Worm (Caenorhabditis elegans) whole organism, midembryonic: ENCODE results near the gene Y73B3A.20.
"Not testable (repeated sequence)": the region's sequence is repeated elsewhere in the genome, so short reads cannot be mapped to it uniquely, and the experiment has no call there.

Experiments
- T22C8.4 ChIP-seq: fragments of 200-800 bp; sonication (Bioruptor generic); IDR thresholded peaks from 2 replicates; pipeline ENCODE4 v1.3.6; 2022; ENCODE audit warnings: missing genetic modification characterization, missing compliant biosample characterization
- cog-1 ChIP-seq: sonication (generic microtip); optimal IDR thresholded peaks from 2 replicates; lab custom pipeline; 2016; ENCODE audit warnings: missing genetic modification characterization, missing compliant biosample characterization
- flt-1 ChIP-seq: fragments of 200-800 bp; sonication (Bioruptor generic); IDR thresholded peaks from 2 replicates; pipeline ENCODE4 v1.3.6; 2022; ENCODE audit warnings: missing genetic modification characterization, missing compliant biosample characterization
- klf-2 ChIP-seq: fragments of 200-800 bp; sonication (Bioruptor generic); conservative IDR thresholded peaks from 2 replicates; pipeline ENCODE4 v1.3.6; 2022; ENCODE audit warnings: missing genetic modification reagents, missing genetic modification characterization, missing compliant biosample characterization
- med-1 ChIP-seq: sonication (generic microtip); optimal IDR thresholded peaks from 2 replicates; lab custom pipeline; 2017; ENCODE audit warnings: missing genetic modification characterization, mild to moderate bottlenecking, missing compliant biosample characterization, antibody characterized with exemption, missing genetic modification reagents; ENCODE audit not compliant: insufficient read depth
- ref-1 ChIP-seq: fragments of 200-800 bp; sonication (Bioruptor generic); conservative IDR thresholded peaks from 2 replicates; pipeline ENCODE4 v1.3.6; 2022; ENCODE audit warnings: missing genetic modification reagents, missing genetic modification characterization, missing compliant biosample characterization
- tab-1 ChIP-seq: fragments of 200-800 bp; sonication (Bioruptor generic); IDR thresholded peaks from 2 replicates; pipeline ENCODE4 v1.3.6; 2022; ENCODE audit warnings: missing genetic modification characterization, missing compliant biosample characterization
- ztf-23 ChIP-seq: fragments of 200-800 bp; sonication (Bioruptor generic); IDR thresholded peaks from 2 replicates; pipeline ENCODE4 v1.3.6; 2022; ENCODE audit warnings: missing genetic modification reagents, missing genetic modification characterization, missing compliant biosample characterization
- ztf-29 ChIP-seq: fragments of 200-800 bp; sonication (Bioruptor generic); IDR thresholded peaks from 2 replicates; pipeline ENCODE4 v1.3.6; 2022; ENCODE audit warnings: missing genetic modification reagents, missing genetic modification characterization, missing compliant biosample characterization

Y73B3A.20 gene

ce11 chrX:47484-47883 is at the start of gene Y73B3A.20:
Y73B3A.20 (plus strand) TSS chrX:47690.
- not testable (repeated sequence) for TF ChIP-seq T22C8.4 (GFP tag; lab: Robert Waterston, UW); med-1 (GFP tag; lab: Kevin White, UChicago); klf-2

DNA sequence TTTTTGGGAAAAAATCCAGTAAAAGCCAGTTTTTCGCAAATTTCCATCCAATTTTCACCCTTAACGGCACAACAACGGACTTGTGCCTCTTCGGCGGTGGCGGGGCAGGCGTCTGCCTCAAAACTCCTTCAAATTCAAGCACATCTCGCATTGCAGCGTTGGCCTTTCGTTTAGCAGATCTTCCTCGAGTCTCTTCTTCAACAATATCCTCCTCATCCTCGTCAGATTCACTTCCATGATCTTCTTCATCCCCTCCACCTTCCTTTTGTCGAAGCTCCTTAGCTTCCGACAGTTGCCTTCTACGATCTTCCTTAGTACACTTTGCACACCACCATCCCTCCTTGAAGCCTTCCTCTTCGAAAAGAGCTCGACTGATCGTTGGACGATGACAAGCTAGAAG is 38.6 kb upstream of the Y73B3A.20 start:
- TF ChIP-seq tab-1 (GFP tag; lab: Robert Waterston, UW) (0 out of 2 replicates have a peak, but pooled peaks have one; percentile 50), klf-2 (peak; percentile 45; the same call in 1 of the 2 replicates), ztf-23 (peak; percentile 70; the same call in 1 of the 2 replicates)

DNA sequence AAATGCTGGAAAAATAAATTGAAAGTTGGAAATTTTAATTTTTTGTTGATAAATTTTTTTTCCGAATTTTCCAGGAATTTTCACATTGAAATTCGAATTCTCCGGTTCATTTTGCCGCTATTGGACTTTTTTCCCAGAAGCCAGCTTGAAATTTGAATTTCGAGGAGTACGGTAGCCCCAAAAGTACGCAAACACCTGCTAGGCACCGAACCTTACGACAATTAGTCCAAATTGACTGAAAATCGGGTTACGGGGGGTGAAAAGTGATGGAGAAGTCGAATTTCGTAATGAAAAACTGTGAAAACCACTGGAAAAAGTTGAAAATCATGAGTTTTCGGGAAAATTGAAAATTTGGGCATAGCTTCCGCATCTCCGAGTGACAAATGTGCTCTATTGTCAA is 37.3 kb upstream of the Y73B3A.20 start:
- peak; percentile 64; the same call in 1 of the 2 replicates for TF ChIP-seq tab-1 (GFP tag; lab: Robert Waterston, UW)
- TF ChIP-seq ztf-29 (GFP tag; lab: Robert Waterston, UW) = no peak

DNA sequence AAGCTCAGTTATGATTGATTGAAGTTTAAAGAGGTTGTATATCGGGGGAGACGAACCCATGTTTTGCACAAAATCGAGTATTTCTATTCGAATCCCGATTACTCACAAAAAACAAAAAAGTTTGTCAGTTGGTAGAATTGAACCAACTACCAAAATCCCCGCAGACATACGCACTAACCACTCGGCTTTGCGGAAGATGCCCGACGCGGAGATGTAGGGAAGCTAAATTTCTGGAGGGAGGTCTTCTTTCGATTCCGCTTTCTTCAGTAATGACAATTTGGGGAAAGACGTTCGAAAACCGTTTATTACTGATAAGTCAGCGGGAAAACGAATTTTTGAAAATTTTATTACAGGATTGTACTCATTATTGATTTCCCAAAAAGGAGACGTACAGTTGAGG is 17.3 kb upstream of the Y73B3A.20 start:
- TF ChIP-seq ztf-23 = peak; percentile 58; the same call in 1 of the 2 replicates

DNA sequence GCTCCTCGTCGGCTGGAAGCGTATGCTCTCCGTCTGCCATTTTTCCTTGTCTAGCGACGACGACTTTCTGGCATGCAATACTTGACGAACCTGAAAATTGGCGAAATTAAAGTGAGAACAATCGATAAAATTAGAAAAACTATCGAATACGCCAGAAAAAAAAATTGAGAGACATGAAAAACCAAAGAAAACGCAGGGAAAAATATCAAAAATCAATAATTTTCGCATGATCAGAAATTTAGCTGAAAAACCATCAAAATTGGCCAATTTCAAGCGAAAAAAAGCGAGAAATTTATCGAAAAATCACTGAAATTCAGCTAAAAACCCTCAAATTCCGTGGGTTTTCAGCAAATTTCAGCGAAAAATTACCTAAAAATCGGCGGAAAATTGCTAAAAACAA is 657 bp upstream of the Y73B3A.20 start, which contains the start of gene Y73B3A.1:
Y73B3A.1 (minus strand) TSS at position 101 of the 400 bp plus-strand sequence.
- TF ChIP-seq flt-1 (GFP tag; lab: Robert Waterston, UW); cog-1 (tag; lab: Kevin White, UChicago); med-1 (GFP tag; lab: Kevin White, UChicago): not testable (repeated sequence)

ce11 chrX:84602-85001 is 37.1 kb downstream of the Y73B3A.20 start:
- peak; percentile 52; the same call in 1 of the 2 replicates for TF ChIP-seq T22C8.4 (GFP tag; lab: Robert Waterston, UW)
- TF ChIP-seq flt-1 (GFP tag; lab: Robert Waterston, UW) = no peak

DNA sequence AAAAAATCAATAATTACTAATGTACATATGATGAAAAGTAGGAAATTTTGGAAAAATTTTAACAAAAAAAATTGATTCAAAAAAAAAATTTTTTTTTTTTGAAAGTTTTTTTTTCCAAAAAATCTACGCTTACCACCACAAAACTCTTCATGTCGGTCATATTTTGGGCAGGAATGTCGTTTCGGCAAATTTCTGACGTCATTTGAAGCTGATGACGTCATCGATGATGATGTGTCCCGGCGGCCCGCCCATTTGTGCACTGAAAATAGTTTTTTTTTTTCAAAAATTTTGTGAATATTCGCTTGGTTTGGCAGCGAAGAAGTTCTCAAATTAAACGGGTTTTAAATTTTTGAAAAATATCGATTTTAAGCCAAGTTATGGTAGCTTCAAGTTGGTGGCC is 41.4 kb downstream of the Y73B3A.20 start:
- TF ChIP-seq med-1 (GFP tag; lab: Kevin White, UChicago) (no peak), cog-1 (tag; lab: Kevin White, UChicago) (no peak), tab-1 (GFP tag; lab: Robert Waterston, UW) (no peak), flt-1 (GFP tag; lab: Robert Waterston, UW) (no peak), ref-1 (GFP tag; lab: Robert Waterston, UW) (no peak)

DNA sequence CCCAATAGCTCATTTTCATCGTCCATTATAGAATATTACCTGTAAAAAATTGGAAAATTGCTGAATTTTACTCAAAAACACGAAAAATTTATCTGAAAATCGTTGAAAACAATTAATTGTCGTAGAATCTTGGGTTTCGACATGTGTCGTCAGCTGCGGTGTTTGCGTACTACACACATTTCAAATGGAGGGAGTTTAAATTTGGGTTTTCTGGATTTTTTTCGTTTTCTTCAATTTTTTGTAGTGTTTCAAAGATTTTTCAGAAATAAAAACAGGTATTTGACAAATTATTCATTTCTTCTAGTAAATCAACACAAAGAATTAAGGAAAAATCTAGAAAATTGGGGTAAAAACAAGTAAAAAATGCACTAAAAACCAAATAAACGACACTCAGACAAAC is 57.2 kb downstream of the Y73B3A.20 start, which contains the start of gene Y73B3A.4:
Y73B3A.4 (minus strand) TSS at position 41 of the 400 bp plus-strand sequence.
- TF ChIP-seq T22C8.4 (GFP tag; lab: Robert Waterston, UW); cog-1 (tag; lab: Kevin White, UChicago); flt-1 (GFP tag; lab: Robert Waterston, UW): not testable (repeated sequence)
